Worm (Caenorhabditis elegans): ENCODE results near the gene F57G12.1.

DNA sequence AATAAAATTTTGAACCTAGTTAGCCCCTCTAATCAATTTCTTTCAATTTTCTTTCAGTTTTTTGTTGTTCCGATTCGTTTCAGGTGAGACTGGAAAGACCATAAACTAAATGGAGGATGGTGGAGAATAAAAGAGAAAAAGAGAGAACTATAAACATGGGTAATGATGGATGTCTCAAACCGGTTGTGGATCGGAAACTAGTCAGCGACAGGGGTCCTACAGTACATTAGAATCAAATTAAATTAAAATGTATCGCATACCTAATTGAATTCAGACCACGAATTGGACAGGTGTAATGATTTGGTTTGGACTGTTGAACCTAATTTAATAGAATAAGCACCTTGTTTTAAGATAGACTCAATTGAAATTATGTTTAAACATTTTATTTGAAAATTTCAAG is 7.4 kb downstream of the F57G12.1 start:
- TF ChIP-seq snpc-1.1 (tag; optimal IDR thresholded peaks at IDR 0.05; ENCODE audit: insufficient read depth) (no peak), lin-35 (GFP tag; optimal IDR thresholded peaks at IDR 0.05) (no peak), gei-17 (GFP tag; optimal IDR thresholded peaks at IDR 0.05) (no peak), hlh-12 (tag; optimal IDR thresholded peaks at IDR 0.05) (no peak), pha-4 (tag; optimal IDR thresholded peaks at IDR 0.05) (no peak), F55B11.4 (tag; optimal IDR thresholded peaks at IDR 0.05; ENCODE audit: borderline replicate concordance, insufficient read depth) (no peak), Y53G8AR.9 (GFP tag; conservative IDR thresholded peaks at IDR 0.05) (no peak), nhr-120 (GFP tag; IDR thresholded peaks at IDR 0.05) (no peak), F57C9.4 (tag; optimal IDR thresholded peaks at IDR 0.05) (no peak), tlf-1 (GFP tag; optimal IDR thresholded peaks at IDR 0.05) (no peak), lag-1 (GFP tag; IDR thresholded peaks at IDR 0.05) (no peak)
